Worm (Caenorhabditis elegans) whole organism, late embryonic: ENCODE measurements around the gene T02G5.3.

Experiments used
- ceh-14 ChIP-seq: sonication (generic microtip); optimal IDR thresholded peaks from 2 replicates; lab custom pipeline; 2016; ENCODE audit warnings: missing genotype, missing genetic modification characterization, missing compliant biosample characterization
- eyg-1 ChIP-seq: sonication (generic microtip); optimal IDR thresholded peaks from 2 replicates; lab custom pipeline; 2016; ENCODE audit warnings: missing genotype, missing genetic modification characterization, missing compliant biosample characterization
- pqm-1 ChIP-seq: sonication (generic microtip); optimal IDR thresholded peaks from 2 replicates; lab custom pipeline; 2016; ENCODE audit warnings: missing genetic modification characterization, missing compliant biosample characterization

DNA sequence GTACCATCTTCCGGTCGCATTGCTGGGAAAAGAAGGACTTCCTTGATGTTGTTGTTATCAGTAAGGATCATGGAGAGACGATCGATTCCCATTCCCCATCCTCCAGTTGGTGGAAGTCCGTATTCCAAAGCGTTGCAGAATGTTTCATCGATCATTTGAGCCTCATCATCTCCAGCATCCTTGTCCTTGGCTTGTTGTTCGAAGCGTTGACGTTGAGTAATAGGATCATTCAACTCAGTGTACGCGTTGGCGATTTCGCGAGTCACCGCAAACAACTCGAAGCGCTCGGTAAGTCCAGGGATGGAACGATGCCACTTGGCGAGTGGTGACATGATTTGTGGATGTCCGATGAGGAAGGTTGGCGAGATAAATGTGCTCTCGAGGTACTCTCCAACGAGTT lies 22.8 kb upstream of the T02G5.3 start:
- TF ChIP-seq ceh-14 (tag; lab: Kevin White, UChicago) (no peak), eyg-1 (tag; lab: Kevin White, UChicago) (no peak), pqm-1 (tag; lab: Kevin White, UChicago) (no peak)
